Worm (Caenorhabditis elegans): ENCODE results near the gene C53A3.4.
"Not testable (repeated sequence)": the region's sequence is repeated elsewhere in the genome, so short reads cannot be mapped to it uniquely, and the experiment has no call there.

C53A3.4 gene

ce11 chrV:5756193-5756592 lies 2.5 kb downstream of the C53A3.4 start, which contains the start of gene C53A3.3:
TSS of gene C53A3.3 (plus strand) at chrV:5756493.
- TF ChIP-seq nhr-12 (tag; optimal IDR thresholded peaks at IDR 0.05) (no peak), fkh-2 (tag; optimal IDR thresholded peaks at IDR 0.05) (no peak), eor-1 (tag; optimal IDR thresholded peaks at IDR 0.05) (no peak)

- TF ChIP-seq tbx-2, nhr-237, lin-15B (tag; optimal IDR thresholded peaks at IDR 0.05): not testable (repeated sequence)
Observed at ce11 chrV:5755203-5755693, 3.4 kb downstream of the C53A3.4 start, which contains the start of gene K09H11.11. TSS of gene K09H11.11 (minus strand) at chrV:5755253.

ce11 chrV:5753432-5753831 lies 5.2 kb downstream of the C53A3.4 start, which contains the start of gene pgph-1:
TSS of gene pgph-1 (minus strand) at chrV:5753532.
- no peak for TF ChIP-seq lin-15B (tag; optimal IDR thresholded peaks at IDR 0.05)
- no peak for TF ChIP-seq lin-39 (tag; optimal IDR thresholded peaks at IDR 0.05)
- TF ChIP-seq zag-1 (tag; optimal IDR thresholded peaks at IDR 0.05): no peak
- no peak for TF ChIP-seq nhr-25 (tag; optimal IDR thresholded peaks at IDR 0.05)
- TF ChIP-seq elt-2 (tag; optimal IDR thresholded peaks at IDR 0.05): no peak

ce11 chrV:5747519-5747918 lies 11.2 kb downstream of the C53A3.4 start, which contains the start of gene acds-10:
TSS of gene acds-10 (plus strand) at chrV:5747819.
- TF ChIP-seq nhr-76 (tag; optimal IDR thresholded peaks at IDR 0.05) (no peak), elt-2 (tag; optimal IDR thresholded peaks at IDR 0.05) (peak; percentile 31), pqm-1 (tag; optimal IDR thresholded peaks at IDR 0.05) (peak; percentile 36), snpc-4 (tag; optimal IDR thresholded peaks at IDR 0.05) (no peak)

ce11 chrV:5746237-5746636 lies 12.4 kb downstream of the C53A3.4 start:
- no peak for TF ChIP-seq nhr-11 (tag; optimal IDR thresholded peaks at IDR 0.05)
- no peak for TF ChIP-seq skn-1 (tag; optimal IDR thresholded peaks at IDR 0.05)
- TF ChIP-seq ceh-28 (tag; optimal IDR thresholded peaks at IDR 0.05): no peak

ce11 chrV:5741237-5741636 lies 17.4 kb downstream of the C53A3.4 start:
- no peak for TF ChIP-seq nhr-76 (tag; optimal IDR thresholded peaks at IDR 0.05)
- no peak for TF ChIP-seq tbx-2 (tag; optimal IDR thresholded peaks at IDR 0.05)
- no peak for TF ChIP-seq fos-1 (tag; optimal IDR thresholded peaks at IDR 0.05)
- no peak for TF ChIP-seq nhr-12 (tag; optimal IDR thresholded peaks at IDR 0.05)
- TF ChIP-seq skn-1 (tag; optimal IDR thresholded peaks at IDR 0.05): no peak
- TF ChIP-seq elt-2 (tag; optimal IDR thresholded peaks at IDR 0.05): no peak
- no peak for TF ChIP-seq nhr-43 (tag; optimal IDR thresholded peaks at IDR 0.05; ENCODE audit: poor library complexity, severe bottlenecking)
- TF ChIP-seq egl-5 (tag; optimal IDR thresholded peaks at IDR 0.05): no peak
- no peak for TF ChIP-seq ztf-4 (tag; optimal IDR thresholded peaks at IDR 0.05)
- no peak for TF ChIP-seq mml-1 (tag; optimal IDR thresholded peaks at IDR 0.05)

ce11 chrV:5739438-5739837 lies 19.2 kb downstream of the C53A3.4 start:
- TF ChIP-seq tbx-2 (tag; optimal IDR thresholded peaks at IDR 0.05): no peak
- TF ChIP-seq fkh-2 (tag; optimal IDR thresholded peaks at IDR 0.05): no peak
- TF ChIP-seq nhr-12 (tag; optimal IDR thresholded peaks at IDR 0.05): no peak
- no peak for TF ChIP-seq nhr-76 (tag; optimal IDR thresholded peaks at IDR 0.05)
- TF ChIP-seq pha-4 (tag; optimal IDR thresholded peaks at IDR 0.05): no peak
- TF ChIP-seq nhr-28 (tag; optimal IDR thresholded peaks at IDR 0.05): no peak
- no peak for TF ChIP-seq unc-62 (GFP tag; optimal IDR thresholded peaks at IDR 0.05)
- TF ChIP-seq ceh-82 (tag; optimal IDR thresholded peaks at IDR 0.05): no peak
- TF ChIP-seq nhr-43 (tag; optimal IDR thresholded peaks at IDR 0.05; ENCODE audit: poor library complexity, severe bottlenecking): no peak
- TF ChIP-seq nhr-77 (tag; optimal IDR thresholded peaks at IDR 0.05): no peak
- no peak for TF ChIP-seq aly-2 (tag; optimal IDR thresholded peaks at IDR 0.05)
- no peak for TF ChIP-seq egl-27 (tag; optimal IDR thresholded peaks at IDR 0.05)
- no peak for TF ChIP-seq eor-1 (tag; optimal IDR thresholded peaks at IDR 0.05)
- no peak for TF ChIP-seq skn-1 (tag; optimal IDR thresholded peaks at IDR 0.05)
- no peak for TF ChIP-seq unc-39 (tag; optimal IDR thresholded peaks at IDR 0.05)
- TF ChIP-seq zag-1 (tag; optimal IDR thresholded peaks at IDR 0.05): no peak
- TF ChIP-seq lin-15B (tag; optimal IDR thresholded peaks at IDR 0.05): no peak
